Worm (Caenorhabditis elegans) whole organism, L4 larva: ENCODE results near the gene C34C12.8.
A peak's percentile ranks its signal among the peaks of the same experiment; 100 is the strongest.

Source experiments
- F26F4.8 ChIP-seq: fragments of 200-800 bp; sonication (Bioruptor generic); conservative IDR thresholded peaks from 2 replicates; pipeline ENCODE4 v1.3.6; 2022; ENCODE audit warnings: missing genetic modification characterization, missing compliant biosample characterization
- aha-1 ChIP-seq: fragments of 150-350 bp; peaks from one replicate; lab custom pipeline; 2014; ENCODE audit warnings: missing biosample characterization, missing genetic modification characterization
- attf-4 ChIP-seq: sonication (generic microtip); optimal IDR thresholded peaks from 3 replicates; lab custom pipeline; 2017; ENCODE audit warnings: missing biosample characterization, missing genetic modification characterization
- ceh-82 ChIP-seq: sonication (generic microtip); optimal IDR thresholded peaks from 2 replicates; lab custom pipeline; 2017; ENCODE audit warnings: missing biosample characterization, missing genetic modification characterization
- ces-1 ChIP-seq: fragments of 150-350 bp; sonication (generic microtip); optimal IDR thresholded peaks from 4 replicates; lab custom pipeline; 2014; ENCODE audit warnings: missing biosample characterization, missing genetic modification reagents, missing genetic modification characterization
- cey-2 ChIP-seq: sonication (generic microtip); optimal IDR thresholded peaks from 3 replicates; lab custom pipeline; 2017; ENCODE audit warnings: missing genetic modification characterization, mild to moderate bottlenecking, missing compliant biosample characterization, antibody characterized with exemption, borderline replicate concordance; ENCODE audit not compliant: insufficient read depth
- daf-16 ChIP-seq, 3 experiments: sonication (generic microtip); optimal IDR thresholded peaks; 2 replicates each; lab custom pipeline; 2016 to 2017; ENCODE audit warnings: missing genetic modification characterization in 3 of 3, missing genetic modification reagents in 3 of 3, mild to moderate bottlenecking in 2 of 3, missing compliant biosample characterization in 2 of 3, missing biosample characterization in 1 of 3, moderate library complexity in 1 of 3
- dmd-6 ChIP-seq: fragments of 200-800 bp; sonication (Bioruptor generic); IDR thresholded peaks from 2 replicates; pipeline ENCODE4 v1.3.6; 2022; ENCODE audit warnings: missing genetic modification reagents, missing genetic modification characterization, missing compliant biosample characterization
- dpl-1 ChIP-seq: fragments of 150-350 bp; optimal IDR thresholded peaks from 2 replicates; lab custom pipeline; 2014; ENCODE audit warnings: missing biosample characterization, missing genetic modification reagents, missing genetic modification characterization
- dve-1 ChIP-seq: sonication (generic microtip); optimal IDR thresholded peaks from 2 replicates; lab custom pipeline; 2017; ENCODE audit warnings: antibody characterized with exemption, mild to moderate bottlenecking, missing genetic modification characterization, missing compliant biosample characterization; ENCODE audit not compliant: insufficient read depth
- hlh-11 ChIP-seq: fragments of 200-800 bp; sonication (Bioruptor generic); optimal IDR thresholded peaks from 2 replicates; lab custom pipeline; 2018; ENCODE audit warnings: mild to moderate bottlenecking, missing genetic modification characterization, missing compliant biosample characterization
- hlh-30 ChIP-seq: sonication (generic microtip); optimal IDR thresholded peaks from 2 replicates; lab custom pipeline; 2017; ENCODE audit warnings: antibody characterized with exemption, mild to moderate bottlenecking, missing genetic modification characterization, missing compliant biosample characterization; ENCODE audit not compliant: insufficient read depth
- hmg-1.1 ChIP-seq: fragments of 200-800 bp; sonication (Bioruptor generic); IDR thresholded peaks from 2 replicates; pipeline ENCODE4 v1.3.6; 2022; ENCODE audit warnings: missing genetic modification reagents, missing genetic modification characterization, missing compliant biosample characterization
- lin-13 ChIP-seq: fragments of 150-350 bp; optimal IDR thresholded peaks from 2 replicates; lab custom pipeline; 2014; ENCODE audit warnings: missing biosample characterization, missing genetic modification reagents, missing genetic modification characterization
- lin-38 ChIP-seq: fragments of 200-800 bp; sonication (Bioruptor generic); IDR thresholded peaks from 2 replicates; pipeline ENCODE4 v1.3.6; 2022; ENCODE audit warnings: missing genetic modification reagents, missing genetic modification characterization, missing compliant biosample characterization
- lsy-2 ChIP-seq, 2 experiments: fragments of 150-350 bp in 1 of 2; sonication (generic microtip) in 1 of 2; optimal IDR thresholded peaks; 2 replicates each; lab custom pipeline; 2014 to 2017; ENCODE audit warnings: missing biosample characterization in 2 of 2, missing genetic modification characterization in 2 of 2
- madf-9 ChIP-seq: fragments of 200-800 bp; sonication (Bioruptor generic); conservative IDR thresholded peaks from 2 replicates; pipeline ENCODE4 v1.3.6; 2022; ENCODE audit warnings: missing genetic modification reagents, missing genetic modification characterization, missing compliant biosample characterization
- mep-1 ChIP-seq: fragments of 150-350 bp; sonication (generic microtip); optimal IDR thresholded peaks from 3 replicates; lab custom pipeline; 2014; ENCODE audit warnings: missing biosample characterization, missing genetic modification characterization
- mes-2 ChIP-seq: sonication (generic microtip); optimal IDR thresholded peaks from 2 replicates; lab custom pipeline; 2016; ENCODE audit warnings: missing genotype, mild to moderate bottlenecking, missing genetic modification characterization, missing compliant biosample characterization; ENCODE audit not compliant: poor library complexity, severe bottlenecking
- mxl-2 ChIP-seq: fragments of 200-800 bp; sonication (Bioruptor generic); conservative IDR thresholded peaks from 2 replicates; pipeline ENCODE4 v1.3.6; 2022; ENCODE audit warnings: missing genetic modification reagents, missing genetic modification characterization, missing compliant biosample characterization
- mxl-3 ChIP-seq: fragments of 200-800 bp; sonication (Bioruptor generic); optimal IDR thresholded peaks from 2 replicates; lab custom pipeline; 2018; ENCODE audit warnings: mild to moderate bottlenecking, missing genetic modification characterization, missing compliant biosample characterization
- nhr-111 ChIP-seq: fragments of 200-800 bp; sonication (Bioruptor generic); optimal IDR thresholded peaks from 2 replicates; lab custom pipeline; 2018; ENCODE audit warnings: mild to moderate bottlenecking, missing genetic modification characterization, missing compliant biosample characterization
- nhr-28 ChIP-seq: fragments of 150-350 bp; optimal IDR thresholded peaks from 2 replicates; lab custom pipeline; 2014; ENCODE audit warnings: missing biosample characterization, missing genetic modification characterization
- nhr-6 ChIP-seq: fragments of 150-350 bp; optimal IDR thresholded peaks from 2 replicates; lab custom pipeline; 2014; ENCODE audit warnings: missing biosample characterization, missing genetic modification characterization
- pha-4 ChIP-seq, 2 experiments: fragments of 150-350 bp in 1 of 2; fragments of 200-800 bp in 1 of 2; sonication (Bioruptor generic) in 1 of 2; IDR thresholded peaks in 1 of 2; optimal IDR thresholded peaks in 1 of 2; 2 replicates each; pipeline versions ENCODE4 v1.3.6 to Lab custom; 2014 to 2022; ENCODE audit warnings: missing genetic modification characterization in 2 of 2, missing genetic modification reagents in 2 of 2, missing biosample characterization in 1 of 2, missing compliant biosample characterization in 1 of 2
- rbr-2 ChIP-seq: sonication (generic microtip); optimal IDR thresholded peaks from 2 replicates; lab custom pipeline; 2016; ENCODE audit warnings: missing genotype, missing genetic modification characterization, missing compliant biosample characterization
- snpc-1.2 ChIP-seq: fragments of 200-800 bp; sonication (Bioruptor generic); IDR thresholded peaks from 2 replicates; pipeline ENCODE4 v1.3.6; 2022; ENCODE audit warnings: missing genetic modification reagents, missing genetic modification characterization, missing compliant biosample characterization
- snpc-4 ChIP-seq: fragments of 150-350 bp; optimal IDR thresholded peaks from 2 replicates; lab custom pipeline; 2014; ENCODE audit warnings: missing biosample characterization, missing genetic modification characterization
- unc-130 ChIP-seq: sonication (generic microtip); optimal IDR thresholded peaks from 2 replicates; lab custom pipeline; 2016; ENCODE audit warnings: missing genetic modification reagents, missing genetic modification characterization, missing compliant biosample characterization
- vab-7 ChIP-seq: fragments of 200-800 bp; sonication (Bioruptor generic); IDR thresholded peaks from 2 replicates; pipeline ENCODE4 v1.3.6; 2022; ENCODE audit warnings: missing genetic modification reagents, missing genetic modification characterization, missing compliant biosample characterization
- zag-1 ChIP-seq: fragments of 150-350 bp; optimal IDR thresholded peaks from 2 replicates; lab custom pipeline; 2014; ENCODE audit warnings: missing biosample characterization, missing genetic modification characterization
- zfp-3 ChIP-seq: fragments of 200-800 bp; sonication (Bioruptor generic); conservative IDR thresholded peaks from 2 replicates; pipeline ENCODE4 v1.3.6; 2022; ENCODE audit warnings: missing genetic modification reagents, missing genetic modification characterization, missing compliant biosample characterization
- ztf-11 ChIP-seq: fragments of 150-350 bp; optimal IDR thresholded peaks from 2 replicates; lab custom pipeline; 2014; ENCODE audit warnings: missing biosample characterization, missing genetic modification characterization
- ztf-7 ChIP-seq: fragments of 150-350 bp; optimal IDR thresholded peaks from 2 replicates; lab custom pipeline; 2014; ENCODE audit warnings: missing biosample characterization, missing genetic modification characterization

The C34C12.8 gene

ce11 chrIII:3505051-3505548 is 44.9 kb downstream of the C34C12.8 start, which contains the start of gene lias-1 (continued):
- no peak for TF ChIP-seq zfp-3
- TF ChIP-seq lin-13 (GFP tag; lab: Kevin White, UChicago): peak; percentile 86
- no peak for TF ChIP-seq snpc-4
- no peak for TF ChIP-seq snpc-1.2 (GFP tag; lab: Robert Waterston, UW)
- TF ChIP-seq zag-1: no peak
- no peak for TF ChIP-seq F26F4.8 (GFP tag; lab: Robert Waterston, UW)
- TF ChIP-seq ztf-11 (tag; lab: Kevin White, UChicago): no peak
- no peak for TF ChIP-seq mxl-2 (GFP tag; lab: Robert Waterston, UW)
- peak; percentile 6 for TF ChIP-seq ztf-7 (tag; lab: Kevin White, UChicago)
- TF ChIP-seq lsy-2 (tag; optimal IDR thresholded peaks at IDR 0.05; lab: Kevin White, UChicago): peak; percentile 83 to 98
- TF ChIP-seq ceh-82 (tag; lab: Kevin White, UChicago): no peak
- TF ChIP-seq hlh-11 (tag; lab: Kevin White, UChicago): peak; percentile 69
- no peak for TF ChIP-seq attf-4 (tag; lab: Kevin White, UChicago)
- TF ChIP-seq mxl-3 (GFP tag; lab: Kevin White, UChicago): peak; percentile 79
- TF ChIP-seq nhr-111: no peak
- TF ChIP-seq cey-2 (tag; lab: Kevin White, UChicago): no peak
- 0 out of 2 replicates have a peak, but pooled peaks have one; percentile 27 for TF ChIP-seq vab-7

- TF ChIP-seq pha-4 (GFP tag; IDR thresholded peaks at IDR 0.05; lab: Robert Waterston, UW) (no peak), pha-4 (tag; optimal IDR thresholded peaks at IDR 0.05; lab: Kevin White, UChicago) (peak; percentile 74), daf-16 (GFP tag; optimal IDR thresholded peaks at IDR 0.05; lab: Kevin White, UChicago) (peak in 1 of 2 experiments; percentile 25), daf-16 (tag; optimal IDR thresholded peaks at IDR 0.05; lab: Kevin White, UChicago) (peak; percentile 91), mep-1 (tag; lab: Kevin White, UChicago) (peak; percentile 46), dmd-6 (peak; percentile 27; the same call in 1 of the 2 replicates), lin-38 (GFP tag; lab: Robert Waterston, UW) (peak; percentile 57), dve-1 (tag; lab: Kevin White, UChicago) (peak; percentile 57), F26F4.8 (GFP tag; lab: Robert Waterston, UW) (no peak), hmg-1.1 (GFP tag; lab: Robert Waterston, UW) (no peak), nhr-28 (peak; percentile 7), ces-1 (no peak), rbr-2 (tag; lab: Kevin White, UChicago) (peak; percentile 25), ztf-7 (tag; lab: Kevin White, UChicago) (peak; percentile 14), mes-2 (tag; lab: Kevin White, UChicago) (peak; percentile 72), nhr-6 (tag; lab: Kevin White, UChicago) (peak; percentile 36), madf-9 (GFP tag; lab: Robert Waterston, UW) (no peak), dpl-1 (GFP tag; lab: Kevin White, UChicago) (peak; percentile 64), lsy-2 (tag; optimal IDR thresholded peaks at IDR 0.05; lab: Kevin White, UChicago) (peak in 1 of 2 experiments; percentile 97), zfp-3 (no peak), aha-1 (tag; lab: Kevin White, UChicago) (peak; percentile 85), unc-130 (peak; percentile 66), hlh-30 (tag; lab: Kevin White, UChicago) (peak; percentile 36)
Observed at ce11 chrIII:3509908-3510307, 49.7 kb downstream of the C34C12.8 start, which contains the start of the genes M01F1.4 and mrpl-35. Gene M01F1.4 (minus strand): TSS chrIII:3510033. Gene mrpl-35 (plus strand): TSS chrIII:3510237.
